Fruit fly (Drosophila melanogaster) whole organism, pupa: Measurements from ENCODE around the gene CG9395.

Experiments used
- CG10348 ChIP-seq: fragments of 200-800 bp; sonication (Bioruptor generic); IDR thresholded peaks from 2 replicates; pipeline ENCODE4 v1.3.6; 2022; ENCODE audit warnings: missing biosample characterization, missing genetic modification characterization
- CG12605 ChIP-seq: fragments of 200-800 bp; sonication (Bioruptor generic); IDR thresholded peaks from 2 replicates; pipeline ENCODE4 v1.3.6; 2022; ENCODE audit warnings: missing biosample characterization, missing genetic modification characterization
- CG13204 ChIP-seq: fragments of 200-800 bp; sonication (Bioruptor generic); optimal IDR thresholded peaks from 2 replicates; lab custom pipeline; 2018; ENCODE audit warnings: missing biosample characterization, mild to moderate bottlenecking, missing genetic modification characterization, moderate library complexity
- CG14655 ChIP-seq: fragments of 200-800 bp; sonication (Bioruptor generic); optimal IDR thresholded peaks from 3 replicates; lab custom pipeline; 2017; ENCODE audit warnings: mild to moderate bottlenecking, missing biosample characterization, missing genetic modification reagents, missing genetic modification characterization
- CG15710 ChIP-seq: fragments of 200-800 bp; sonication (Bioruptor generic); optimal IDR thresholded peaks from 2 replicates; lab custom pipeline; 2018; ENCODE audit warnings: missing biosample characterization, mild to moderate bottlenecking, missing genetic modification characterization, moderate library complexity
- CG17806 ChIP-seq: fragments of 200-800 bp; sonication (Bioruptor generic); optimal IDR thresholded peaks from 2 replicates; lab custom pipeline; 2018; ENCODE audit warnings: missing biosample characterization, mild to moderate bottlenecking, missing genetic modification characterization, moderate library complexity
- CG32121 ChIP-seq: fragments of 200-800 bp; sonication (Bioruptor generic); IDR thresholded peaks from 2 replicates; pipeline ENCODE4 v1.3.6; 2022; ENCODE audit warnings: missing biosample characterization, missing genetic modification characterization
- CG34367 ChIP-seq: fragments of 200-800 bp; sonication (Bioruptor generic); optimal IDR thresholded peaks from 2 replicates; lab custom pipeline; 2018; ENCODE audit warnings: missing biosample characterization, mild to moderate bottlenecking, missing genetic modification characterization
- CG4496 ChIP-seq: fragments of 200-800 bp; sonication (Bioruptor generic); IDR thresholded peaks from 3 replicates; pipeline ENCODE4 v1.3.6; 2022; ENCODE audit warnings: missing biosample characterization, missing genetic modification characterization
- CG8159 ChIP-seq: fragments of 200-800 bp; sonication (Bioruptor generic); optimal IDR thresholded peaks from 3 replicates; lab custom pipeline; 2018; ENCODE audit warnings: missing biosample characterization, mild to moderate bottlenecking, missing genetic modification characterization, moderate library complexity
- CG8301 ChIP-seq: fragments of 200-800 bp; sonication (Bioruptor generic); optimal IDR thresholded peaks from 2 replicates; lab custom pipeline; 2018; ENCODE audit warnings: missing biosample characterization, mild to moderate bottlenecking, missing genetic modification characterization
- CG9948 ChIP-seq: fragments of 200-800 bp; sonication (Bioruptor generic); optimal IDR thresholded peaks from 2 replicates; lab custom pipeline; 2018; ENCODE audit warnings: missing biosample characterization, mild to moderate bottlenecking, missing genetic modification characterization, moderate library complexity
- D1 ChIP-seq: fragments of 200-800 bp; sonication (Bioruptor generic); optimal IDR thresholded peaks from 2 replicates; lab custom pipeline; 2018; ENCODE audit warnings: missing biosample characterization, mild to moderate bottlenecking, missing genetic modification characterization, moderate library complexity
- EcR ChIP-seq: fragments of 200-800 bp; sonication (Bioruptor generic); optimal IDR thresholded peaks from 3 replicates; lab custom pipeline; 2019; ENCODE audit warnings: missing biosample characterization, missing genetic modification characterization, mild to moderate bottlenecking, moderate library complexity, missing genetic modification reagents
- Ets98B ChIP-seq: fragments of 200-800 bp; sonication (Bioruptor generic); IDR thresholded peaks from 2 replicates; pipeline ENCODE4 v1.3.6; 2022; ENCODE audit warnings: missing biosample characterization, missing genetic modification characterization
- Pif1A ChIP-seq: fragments of 200-800 bp; sonication (Bioruptor generic); optimal IDR thresholded peaks from 3 replicates; lab custom pipeline; 2016; ENCODE audit warnings: missing biosample characterization, missing genetic modification characterization
- Pif1B ChIP-seq: fragments of 200-800 bp; sonication (Bioruptor generic); optimal IDR thresholded peaks from 3 replicates; lab custom pipeline; 2016; ENCODE audit warnings: missing biosample characterization, missing genetic modification characterization
- Snoo ChIP-seq: fragments of 200-800 bp; sonication (Bioruptor generic); optimal IDR thresholded peaks from 3 replicates; lab custom pipeline; 2017; ENCODE audit warnings: missing biosample characterization, mild to moderate bottlenecking, missing genetic modification characterization, inconsistent platforms
- fd96Ca ChIP-seq: fragments of 200-800 bp; sonication (Bioruptor generic); IDR thresholded peaks from 3 replicates; pipeline ENCODE4 v1.3.6; 2022; ENCODE audit warnings: missing biosample characterization, missing genetic modification characterization
- gl ChIP-seq: fragments of 200-800 bp; sonication (Bioruptor generic); optimal IDR thresholded peaks from 2 replicates; lab custom pipeline; 2018; ENCODE audit warnings: missing biosample characterization, mild to moderate bottlenecking, missing genetic modification characterization
- rn ChIP-seq: fragments of 200-800 bp; sonication (Bioruptor generic); IDR thresholded peaks from 2 replicates; pipeline ENCODE4 v1.3.6; 2022; ENCODE audit warnings: missing biosample characterization, missing genetic modification characterization

Gene CG9395

dm6 chr2L:13366109-13366747 is 11.4 kb upstream of the CG9395 start, which contains the start of the genes Nnp-1 and Grx3:
Gene Nnp-1 (minus strand): TSS chr2L:13366189.
Gene Grx3 (plus strand): TSS chr2L:13366447.
- no peak for TF ChIP-seq CG15710 (tag; lab: Kevin White, UChicago)
- TF ChIP-seq CG17806 (tag; lab: Kevin White, UChicago) = no peak
- TF ChIP-seq CG8301 (tag; lab: Kevin White, UChicago) = no peak
- no peak for TF ChIP-seq gl (tag; lab: Kevin White, UChicago)
- no peak for TF ChIP-seq CG10348 (GFP tag; lab: Robert Waterston, UW)
- TF ChIP-seq Pif1B (GFP tag; lab: Kevin White, UChicago) = no peak
- TF ChIP-seq Snoo (tag; lab: Kevin White, UChicago) = peak; percentile 3
- 0 out of 2 replicates have a peak, but pooled peaks have one; percentile 35 for TF ChIP-seq CG32121
- peak; percentile 39 for TF ChIP-seq CG9948
- TF ChIP-seq EcR = no peak
- no peak for TF ChIP-seq CG12605
- TF ChIP-seq rn = 0 out of 2 replicates have a peak, but pooled peaks have one; percentile 13
- no peak for TF ChIP-seq fd96Ca
- TF ChIP-seq Ets98B = no peak
- peak; percentile 44 for TF ChIP-seq CG8159 (tag; lab: Kevin White, UChicago)
- TF ChIP-seq D1 (tag; lab: Kevin White, UChicago) = peak; percentile 30
- TF ChIP-seq CG14655 (GFP tag; lab: Kevin White, UChicago) = no peak
- no peak for TF ChIP-seq CG4496 (GFP tag; lab: Robert Waterston, UW)
- no peak for TF ChIP-seq CG13204 (GFP tag; lab: Kevin White, UChicago)
- no peak for TF ChIP-seq CG34367 (tag; lab: Kevin White, UChicago)
- TF ChIP-seq Pif1A (GFP tag; lab: Kevin White, UChicago) = no peak

dm6 chr2L:13362953-13363352 is 8.1 kb upstream of the CG9395 start:
- TF ChIP-seq CG8301 (tag; lab: Kevin White, UChicago) = no peak
- no peak for TF ChIP-seq CG17806 (tag; lab: Kevin White, UChicago)
- no peak for TF ChIP-seq EcR
- no peak for TF ChIP-seq D1 (tag; lab: Kevin White, UChicago)
- TF ChIP-seq CG34367 (tag; lab: Kevin White, UChicago) = no peak
- TF ChIP-seq CG8159 (tag; lab: Kevin White, UChicago) = no peak
- no peak for TF ChIP-seq CG12605
- no peak for TF ChIP-seq Ets98B
- no peak for TF ChIP-seq rn
- TF ChIP-seq Snoo (tag; lab: Kevin White, UChicago) = no peak
- TF ChIP-seq CG14655 (GFP tag; lab: Kevin White, UChicago) = no peak
- TF ChIP-seq CG32121 = no peak
- TF ChIP-seq CG10348 (GFP tag; lab: Robert Waterston, UW) = no peak
- no peak for TF ChIP-seq gl (tag; lab: Kevin White, UChicago)
- no peak for TF ChIP-seq Pif1B (GFP tag; lab: Kevin White, UChicago)
- TF ChIP-seq CG4496 (GFP tag; lab: Robert Waterston, UW) = no peak
- no peak for TF ChIP-seq CG15710 (tag; lab: Kevin White, UChicago)
- no peak for TF ChIP-seq fd96Ca

- no peak for TF ChIP-seq CG32121
- no peak for TF ChIP-seq CG13204 (GFP tag; lab: Kevin White, UChicago)
- TF ChIP-seq CG4496 (GFP tag; lab: Robert Waterston, UW) = no peak
- TF ChIP-seq CG14655 (GFP tag; lab: Kevin White, UChicago) = no peak
- TF ChIP-seq CG34367 (tag; lab: Kevin White, UChicago) = no peak
- no peak for TF ChIP-seq fd96Ca
- TF ChIP-seq Pif1B (GFP tag; lab: Kevin White, UChicago) = no peak
- no peak for TF ChIP-seq CG15710 (tag; lab: Kevin White, UChicago)
- no peak for TF ChIP-seq Ets98B
- no peak for TF ChIP-seq rn
- no peak for TF ChIP-seq gl (tag; lab: Kevin White, UChicago)
- TF ChIP-seq Snoo (tag; lab: Kevin White, UChicago) = no peak
- TF ChIP-seq Pif1A (GFP tag; lab: Kevin White, UChicago) = no peak
- TF ChIP-seq CG17806 (tag; lab: Kevin White, UChicago) = no peak
- TF ChIP-seq CG10348 (GFP tag; lab: Robert Waterston, UW) = no peak
- TF ChIP-seq CG8301 (tag; lab: Kevin White, UChicago) = no peak
Observed at dm6 chr2L:13361465-13361864, 6.6 kb upstream of the CG9395 start, which contains the start of gene CG9377. Gene CG9377 (minus strand): TSS chr2L:13361565.

- TF ChIP-seq gl (tag; lab: Kevin White, UChicago) = no peak
- no peak for TF ChIP-seq CG34367 (tag; lab: Kevin White, UChicago)
- no peak for TF ChIP-seq Snoo (tag; lab: Kevin White, UChicago)
- TF ChIP-seq CG13204 (GFP tag; lab: Kevin White, UChicago) = no peak
- no peak for TF ChIP-seq fd96Ca
- no peak for TF ChIP-seq CG8301 (tag; lab: Kevin White, UChicago)
- TF ChIP-seq CG15710 (tag; lab: Kevin White, UChicago) = no peak
- no peak for TF ChIP-seq CG4496 (GFP tag; lab: Robert Waterston, UW)
- TF ChIP-seq D1 (tag; lab: Kevin White, UChicago) = no peak
- no peak for TF ChIP-seq EcR
- TF ChIP-seq CG8159 (tag; lab: Kevin White, UChicago) = no peak
- TF ChIP-seq CG32121 = no peak
- TF ChIP-seq CG12605 = no peak
- no peak for TF ChIP-seq Pif1A (GFP tag; lab: Kevin White, UChicago)
- TF ChIP-seq CG9948 = no peak
- no peak for TF ChIP-seq CG10348 (GFP tag; lab: Robert Waterston, UW)
Observed at dm6 chr2L:13349237-13349902, 5.5 kb downstream of the CG9395 start.

dm6 chr2L:13347473-13347872 is 7.4 kb downstream of the CG9395 start, which contains the start of gene CG16826:
Gene CG16826 (plus strand): TSS chr2L:13347773.
- TF ChIP-seq CG4496 (GFP tag; lab: Robert Waterston, UW) (no peak), CG8301 (tag; lab: Kevin White, UChicago) (no peak), CG12605 (no peak), Snoo (tag; lab: Kevin White, UChicago) (no peak), EcR (no peak), CG32121 (no peak), rn (no peak), CG9948 (no peak), CG15710 (tag; lab: Kevin White, UChicago) (no peak), gl (tag; lab: Kevin White, UChicago) (no peak), Pif1B (GFP tag; lab: Kevin White, UChicago) (no peak), CG13204 (GFP tag; lab: Kevin White, UChicago) (no peak), CG17806 (tag; lab: Kevin White, UChicago) (no peak)
